Worm (Caenorhabditis elegans) whole organism, L2 larva: ENCODE results near the gene srw-62.

Experiments used
- F13H6.1 ChIP-seq: sonication (generic microtip); optimal IDR thresholded peaks from 2 replicates; lab custom pipeline; 2016; ENCODE audit warnings: missing genetic modification characterization, missing compliant biosample characterization
- R02D3.7 ChIP-seq: fragments of 150-350 bp; optimal IDR thresholded peaks from 2 replicates; lab custom pipeline; 2014; ENCODE audit warnings: missing biosample characterization, missing genetic modification characterization
- Y55F3AM.14 ChIP-seq: fragments of 200-800 bp; sonication (Bioruptor generic); optimal IDR thresholded peaks from 2 replicates; lab custom pipeline; 2018; ENCODE audit warnings: mild to moderate bottlenecking, missing genetic modification characterization, missing compliant biosample characterization
- ZK546.5 ChIP-seq: sonication (generic microtip); optimal IDR thresholded peaks from 2 replicates; lab custom pipeline; 2017; ENCODE audit warnings: missing biosample characterization, missing genetic modification characterization
- alr-1 ChIP-seq: fragments of 150-350 bp; optimal IDR thresholded peaks from 2 replicates; lab custom pipeline; 2014; ENCODE audit warnings: missing biosample characterization, missing genetic modification characterization
- ama-1 ChIP-seq: fragments of 150-350 bp; optimal IDR thresholded peaks from 2 replicates; lab custom pipeline; 2018; ENCODE audit warnings: inconsistent platforms
- blmp-1 ChIP-seq: sonication (generic microtip); optimal IDR thresholded peaks from 2 replicates; lab custom pipeline; 2017; ENCODE audit warnings: missing genetic modification characterization, mild to moderate bottlenecking, missing compliant biosample characterization, antibody characterized with exemption, moderate library complexity; ENCODE audit not compliant: insufficient read depth
- ceh-16 ChIP-seq: fragments of 150-350 bp; optimal IDR thresholded peaks from 2 replicates; lab custom pipeline; 2014; ENCODE audit warnings: missing biosample characterization, missing genetic modification characterization
- ceh-82 ChIP-seq: fragments of 150-350 bp; optimal IDR thresholded peaks from 2 replicates; lab custom pipeline; 2014; ENCODE audit warnings: missing biosample characterization, missing genetic modification characterization
- crh-2 ChIP-seq: sonication (generic microtip); optimal IDR thresholded peaks from 2 replicates; lab custom pipeline; 2017; ENCODE audit warnings: missing biosample characterization, missing genetic modification characterization
- dmd-4 ChIP-seq: sonication (generic microtip); optimal IDR thresholded peaks from 2 replicates; lab custom pipeline; 2017; ENCODE audit warnings: missing biosample characterization, missing genetic modification characterization
- egl-27 ChIP-seq: sonication (generic microtip); optimal IDR thresholded peaks from 3 replicates; lab custom pipeline; 2017; ENCODE audit warnings: missing biosample characterization, missing genetic modification reagents, missing genetic modification characterization
- elt-1 ChIP-seq: fragments of 150-350 bp; optimal IDR thresholded peaks from 2 replicates; lab custom pipeline; 2014; ENCODE audit warnings: missing biosample characterization, missing genetic modification characterization
- elt-3 ChIP-seq: sonication (generic microtip); optimal IDR thresholded peaks from 2 replicates; lab custom pipeline; 2017; ENCODE audit warnings: missing biosample characterization, missing genetic modification characterization
- fos-1 ChIP-seq: fragments of 150-350 bp; optimal IDR thresholded peaks from 2 replicates; lab custom pipeline; 2014; ENCODE audit warnings: missing biosample characterization, missing genetic modification characterization
- gmeb-1 ChIP-seq: fragments of 150-350 bp; optimal IDR thresholded peaks from 2 replicates; lab custom pipeline; 2014; ENCODE audit warnings: missing biosample characterization, missing genetic modification characterization
- lin-11 ChIP-seq: fragments of 150-350 bp; sonication (generic microtip); optimal IDR thresholded peaks from 2 replicates; lab custom pipeline; 2014; ENCODE audit warnings: missing biosample characterization, missing genetic modification characterization, inconsistent platforms, mixed read lengths
- lin-39 ChIP-seq: fragments of 150-350 bp; optimal IDR thresholded peaks from 2 replicates; lab custom pipeline; 2014; ENCODE audit warnings: missing biosample characterization, missing genetic modification reagents, missing genetic modification characterization
- lsy-2 ChIP-seq, 2 experiments: fragments of 150-350 bp in 1 of 2; sonication (generic microtip) in 1 of 2; optimal IDR thresholded peaks; 2 replicates each; lab custom pipeline; 2014 to 2017; ENCODE audit warnings: missing biosample characterization in 2 of 2, missing genetic modification characterization in 2 of 2
- mab-5 ChIP-seq: fragments of 150-350 bp; optimal IDR thresholded peaks from 2 replicates; lab custom pipeline; 2014; ENCODE audit warnings: missing biosample characterization, missing genetic modification characterization
- mbf-1 ChIP-seq: sonication (generic microtip); optimal IDR thresholded peaks from 2 replicates; lab custom pipeline; 2017; ENCODE audit warnings: missing biosample characterization, missing genetic modification characterization
- mdl-1 ChIP-seq, 2 experiments: fragments of 150-350 bp in 1 of 2; sonication (generic microtip) in 1 of 2; optimal IDR thresholded peaks; 2 replicates each; lab custom pipeline; 2017; ENCODE audit warnings: missing biosample characterization in 2 of 2, missing genetic modification characterization in 2 of 2
- nhr-11 ChIP-seq: fragments of 150-350 bp; optimal IDR thresholded peaks from 2 replicates; lab custom pipeline; 2014; ENCODE audit warnings: missing biosample characterization, missing genetic modification characterization
- nhr-129 ChIP-seq: fragments of 150-350 bp; optimal IDR thresholded peaks from 2 replicates; lab custom pipeline; 2014; ENCODE audit warnings: missing biosample characterization, missing genetic modification characterization
- nhr-21 ChIP-seq: fragments of 150-350 bp; optimal IDR thresholded peaks from 2 replicates; lab custom pipeline; 2014; ENCODE audit warnings: missing biosample characterization, missing genetic modification characterization
- nhr-237 ChIP-seq: fragments of 150-350 bp; optimal IDR thresholded peaks from 2 replicates; lab custom pipeline; 2014; ENCODE audit warnings: missing biosample characterization, missing genetic modification characterization
- nhr-25 ChIP-seq: fragments of 150-350 bp; sonication (generic microtip); optimal IDR thresholded peaks from 3 replicates; lab custom pipeline; 2014; ENCODE audit warnings: missing biosample characterization, missing genetic modification characterization
- nhr-6 ChIP-seq: fragments of 150-350 bp; optimal IDR thresholded peaks from 2 replicates; lab custom pipeline; 2014; ENCODE audit warnings: missing biosample characterization, missing genetic modification characterization
- nhr-77 ChIP-seq: fragments of 150-350 bp; optimal IDR thresholded peaks from 2 replicates; lab custom pipeline; 2014; ENCODE audit warnings: missing biosample characterization, missing genetic modification characterization
- peb-1 ChIP-seq: fragments of 150-350 bp; optimal IDR thresholded peaks from 2 replicates; lab custom pipeline; 2014; ENCODE audit warnings: missing biosample characterization, missing genetic modification characterization
- skn-1 ChIP-seq: sonication (generic microtip); optimal IDR thresholded peaks from 2 replicates; lab custom pipeline; 2017; ENCODE audit warnings: missing biosample characterization, missing genetic modification characterization
- sma-3 ChIP-seq: sonication (generic microtip); optimal IDR thresholded peaks from 2 replicates; lab custom pipeline; 2016; ENCODE audit warnings: missing genetic modification reagents, missing genetic modification characterization, missing compliant biosample characterization
- sma-9 ChIP-seq, 2 experiments: fragments of 150-350 bp in 1 of 2; sonication (generic microtip) in 1 of 2; optimal IDR thresholded peaks; 2 replicates each; lab custom pipeline; 2014 to 2016; ENCODE audit warnings: missing genetic modification characterization in 2 of 2, mild to moderate bottlenecking in 1 of 2, missing biosample characterization in 1 of 2, missing compliant biosample characterization in 1 of 2, missing genetic modification reagents in 1 of 2, moderate library complexity in 1 of 2
- unc-62 ChIP-seq: fragments of 150-350 bp; optimal IDR thresholded peaks from 2 replicates; lab custom pipeline; 2014; ENCODE audit warnings: missing biosample characterization, missing genetic modification reagents, missing genetic modification characterization
- zag-1 ChIP-seq: fragments of 150-350 bp; optimal IDR thresholded peaks from 2 replicates; lab custom pipeline; 2014; ENCODE audit warnings: missing biosample characterization, missing genetic modification characterization
- ztf-1 ChIP-seq: fragments of 200-800 bp; sonication (Bioruptor generic); conservative IDR thresholded peaks from 2 replicates; pipeline ENCODE4 v1.3.6; 2022; ENCODE audit warnings: missing genetic modification characterization, missing compliant biosample characterization
- ztf-11 ChIP-seq: sonication (generic microtip); optimal IDR thresholded peaks from 2 replicates; lab custom pipeline; 2017; ENCODE audit warnings: missing biosample characterization, missing genetic modification characterization
- ztf-4 ChIP-seq: fragments of 150-350 bp; optimal IDR thresholded peaks from 2 replicates; lab custom pipeline; 2014; ENCODE audit warnings: missing biosample characterization, missing genetic modification characterization

Gene srw-62

DNA sequence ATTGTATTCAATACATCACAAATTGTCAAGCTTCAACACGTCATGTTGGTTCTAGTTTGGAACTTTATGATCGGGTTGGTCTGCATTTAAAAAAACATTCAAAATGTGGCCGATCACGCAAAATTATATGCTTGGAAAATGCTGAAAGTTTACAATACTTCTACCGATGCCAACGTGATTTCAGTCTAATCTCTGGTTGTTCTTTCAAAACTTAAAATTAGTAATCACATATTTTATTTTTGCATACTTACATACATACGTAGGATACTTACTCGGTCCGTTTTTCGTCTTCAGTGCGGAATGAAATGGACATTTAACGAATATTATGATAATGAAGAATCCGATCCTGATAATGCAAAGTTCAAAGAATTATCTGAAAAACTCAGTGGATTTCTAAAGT, at the start of gene srw-62:
Gene srw-62, plus strand, starts transcription at position 301 of the 400 bp plus-strand sequence.
- TF ChIP-seq mbf-1 (no peak), mab-5 (tag; lab: Kevin White, UChicago) (no peak), gmeb-1 (no peak), ztf-4 (tag; lab: Kevin White, UChicago) (no peak), nhr-77 (tag; lab: Kevin White, UChicago) (no peak), egl-27 (tag; lab: Kevin White, UChicago) (no peak), skn-1 (tag; lab: Kevin White, UChicago) (no peak), lin-11 (tag; lab: Kevin White, UChicago) (no peak), elt-1 (tag; lab: Kevin White, UChicago) (no peak), peb-1 (tag; lab: Kevin White, UChicago) (no peak), unc-62 (no peak), mdl-1 (tag; optimal IDR thresholded peaks at IDR 0.05; lab: Kevin White, UChicago) (no peak), nhr-11 (tag; lab: Kevin White, UChicago) (no peak), blmp-1 (tag; lab: Kevin White, UChicago) (no peak)
- TF ChIP-seq, all 48 proteins: peak for 0

DNA sequence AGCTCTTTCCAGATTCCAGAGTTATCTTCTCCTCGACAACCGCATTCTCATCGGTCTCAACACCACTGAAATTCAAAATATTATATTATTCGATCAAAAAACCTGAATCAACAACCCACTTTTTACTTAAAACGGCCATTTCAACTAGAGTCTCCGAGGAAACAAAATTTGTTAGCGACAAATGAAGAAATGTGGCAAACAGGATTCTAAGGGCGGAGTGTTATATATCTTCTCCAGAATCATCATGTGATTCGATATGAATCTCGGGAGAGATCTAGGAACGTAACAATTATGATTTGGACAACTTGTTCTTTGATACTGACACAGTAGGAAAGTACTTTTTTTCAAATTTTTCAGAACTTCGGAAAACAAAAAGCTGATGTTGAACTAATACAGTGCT, 49.0 kb upstream of the srw-62 start:
- TF ChIP-seq elt-1 (tag; lab: Kevin White, UChicago), result no peak
- no peak for TF ChIP-seq ZK546.5 (tag; lab: Kevin White, UChicago)
- peak; percentile 21 for TF ChIP-seq nhr-25 (tag; lab: Kevin White, UChicago)

DNA sequence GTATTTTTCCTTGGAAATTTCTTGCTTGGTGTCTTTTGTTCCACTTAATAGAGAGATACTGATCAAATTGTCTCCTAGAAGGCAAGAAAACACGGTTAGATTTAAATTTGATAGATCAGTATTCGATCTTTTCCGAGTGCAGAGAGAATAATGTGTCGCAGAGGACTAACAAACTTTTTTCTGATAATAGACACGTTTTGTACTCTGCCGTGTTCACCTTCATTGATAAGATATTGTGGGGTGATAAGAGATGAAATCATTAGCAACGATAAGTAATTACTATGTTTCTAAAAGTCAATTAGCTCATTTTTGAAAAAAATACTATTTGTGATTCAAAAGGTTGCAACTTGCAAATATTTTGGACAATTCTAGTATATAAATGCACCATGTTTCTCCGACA, 48.5 kb upstream of the srw-62 start:
- peak; percentile 12 for TF ChIP-seq gmeb-1
- peak; percentile 29 for TF ChIP-seq egl-27 (tag; lab: Kevin White, UChicago)
- TF ChIP-seq crh-2, result peak; percentile 50
- no peak for TF ChIP-seq mab-5 (tag; lab: Kevin White, UChicago)
- peak; percentile 85 for TF ChIP-seq sma-9 (GFP tag; optimal IDR thresholded peaks at IDR 0.05; lab: Kevin White, UChicago)
- TF ChIP-seq sma-9 (tag; optimal IDR thresholded peaks at IDR 0.05; lab: Kevin White, UChicago), result no peak
- TF ChIP-seq nhr-21 (tag; lab: Kevin White, UChicago), result peak; percentile 2
- TF ChIP-seq nhr-25 (tag; lab: Kevin White, UChicago), result no peak
- TF ChIP-seq fos-1 (tag; lab: Kevin White, UChicago), result peak; percentile 82
- peak; percentile 2 for TF ChIP-seq sma-3 (GFP tag; lab: Kevin White, UChicago)
- TF ChIP-seq, all 48 proteins: peak for 7

DNA sequence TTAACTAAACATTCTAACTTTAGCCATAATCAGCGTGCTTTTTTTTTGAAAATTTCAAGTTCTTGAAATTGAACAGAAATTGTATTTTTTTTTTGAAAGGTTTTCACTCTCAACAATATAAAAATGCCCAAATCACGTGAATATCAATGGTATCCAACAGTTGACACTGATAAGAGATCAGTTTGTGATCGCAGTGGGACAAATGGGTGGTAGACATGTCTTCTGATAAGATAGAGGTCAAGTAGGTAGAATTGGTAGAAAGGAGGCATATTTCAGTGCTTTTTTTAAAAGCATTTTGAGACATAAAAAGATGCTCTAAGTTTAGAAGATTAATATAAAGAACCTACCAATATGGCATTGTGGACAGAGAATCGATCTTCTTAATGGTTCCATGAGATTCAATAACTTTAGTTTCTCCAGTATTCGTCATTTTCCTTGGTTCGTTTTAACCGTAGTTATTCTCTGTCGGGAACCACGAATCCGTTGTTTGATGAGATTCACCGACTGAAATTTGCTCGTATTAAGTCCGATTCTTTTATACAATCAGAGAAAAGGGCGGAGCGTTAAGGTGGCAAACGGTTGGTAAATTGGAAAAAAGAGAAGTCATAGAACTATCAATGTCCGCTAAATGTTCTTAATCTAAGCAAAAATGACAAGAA, 47.8 kb upstream of the srw-62 start, which contains the start of gene mthf-1:
Gene mthf-1, minus strand, starts transcription at position 504 of the 659 bp plus-strand sequence.
- TF ChIP-seq ceh-16 (no peak), nhr-237 (tag; lab: Kevin White, UChicago) (no peak), ceh-82 (tag; lab: Kevin White, UChicago) (no peak), ztf-11 (tag; lab: Kevin White, UChicago) (no peak), dmd-4 (tag; lab: Kevin White, UChicago) (no peak), unc-62 (no peak), R02D3.7 (tag; lab: Kevin White, UChicago) (no peak), lsy-2 (tag; optimal IDR thresholded peaks at IDR 0.05; lab: Kevin White, UChicago) (peak in 1 of 2 experiments; percentile 5), fos-1 (tag; lab: Kevin White, UChicago) (peak; percentile 65), mab-5 (tag; lab: Kevin White, UChicago) (no peak), ama-1 (lab: Kevin White, UChicago) (no peak), egl-27 (tag; lab: Kevin White, UChicago) (no peak), F13H6.1 (tag; lab: Kevin White, UChicago) (peak; percentile 24), nhr-11 (tag; lab: Kevin White, UChicago) (no peak), alr-1 (tag; lab: Kevin White, UChicago) (no peak), peb-1 (tag; lab: Kevin White, UChicago) (no peak), nhr-6 (no peak), elt-3 (tag; lab: Kevin White, UChicago) (no peak), gmeb-1 (no peak), nhr-25 (tag; lab: Kevin White, UChicago) (peak; percentile 26), ztf-1 (no peak), nhr-21 (tag; lab: Kevin White, UChicago) (peak; percentile 45), crh-2 (peak; percentile 47), Y55F3AM.14 (GFP tag; lab: Kevin White, UChicago) (no peak), sma-3 (GFP tag; lab: Kevin White, UChicago) (peak; percentile 37), ZK546.5 (tag; lab: Kevin White, UChicago) (no peak), lin-39 (no peak), mdl-1 (tag; optimal IDR thresholded peaks at IDR 0.05; lab: Kevin White, UChicago) (no peak), sma-9 (GFP tag; optimal IDR thresholded peaks at IDR 0.05; lab: Kevin White, UChicago) (peak; percentile 71), sma-9 (tag; optimal IDR thresholded peaks at IDR 0.05; lab: Kevin White, UChicago) (no peak), nhr-77 (tag; lab: Kevin White, UChicago) (no peak), nhr-129 (tag; lab: Kevin White, UChicago) (no peak), zag-1 (tag; lab: Kevin White, UChicago) (no peak)
